Fruit fly (Drosophila melanogaster): Measurements from ENCODE around the gene betaggt-I.

Gene betaggt-I

DNA sequence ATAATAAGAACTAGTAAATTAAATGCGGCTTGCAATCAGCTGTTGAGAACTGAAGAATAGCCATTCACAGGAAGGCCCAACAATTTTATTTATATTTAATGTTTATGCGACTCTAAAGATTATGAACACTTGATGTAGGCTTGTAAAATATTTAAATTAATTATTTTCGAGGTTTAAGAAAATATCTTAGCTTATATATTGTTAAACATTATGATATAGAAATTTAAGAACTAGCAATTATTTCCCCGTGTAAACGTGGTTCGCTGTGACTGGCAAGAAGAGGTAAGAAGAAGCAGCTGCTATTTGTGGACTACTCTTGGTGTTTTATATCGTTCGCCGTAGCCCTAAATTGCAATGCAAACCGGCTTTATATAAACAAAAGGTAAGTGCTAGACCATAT is at the start of gene betaggt-I, which contains the start of gene mRpL24 (continued):
- TF ChIP-seq Dref (GFP tag; IDR thresholded peaks at IDR 0.05) (peak; percentile 40), CG30020 (tag; optimal IDR thresholded peaks at IDR 0.05) (peak; percentile 85), sens-2 (GFP tag; IDR thresholded peaks at IDR 0.05) (peak; percentile 95), Atf6 (GFP tag; IDR thresholded peaks at IDR 0.05) (peak; percentile 96), gfzf (GFP tag; optimal IDR thresholded peaks at IDR 0.05) (no peak), shn (GFP tag; optimal IDR thresholded peaks at IDR 0.05) (peak; percentile 61), mirr (GFP tag; optimal IDR thresholded peaks at IDR 0.05) (peak; percentile 72), Xbp1 (GFP tag; optimal IDR thresholded peaks at IDR 0.05) (peak; percentile 97), CG12071 (GFP tag; optimal IDR thresholded peaks at IDR 0.05) (peak; percentile 78), toy (GFP tag; IDR thresholded peaks at IDR 0.05) (peak; percentile 88), abd-A (tag; optimal IDR thresholded peaks at IDR 0.05) (no peak), Mrtf (GFP tag; IDR thresholded peaks at IDR 0.05) (peak; percentile 91), bigmax (GFP tag; optimal IDR thresholded peaks at IDR 0.05) (no peak), CG3407 (GFP tag; optimal IDR thresholded peaks at IDR 0.05) (peak; percentile 92), CG16863 (GFP tag; optimal IDR thresholded peaks at IDR 0.05) (peak; percentile 80), cwo (GFP tag; optimal IDR thresholded peaks at IDR 0.05) (peak; percentile 89), CG17568 (GFP tag; optimal IDR thresholded peaks at IDR 0.05) (no peak), repo (GFP tag; optimal IDR thresholded peaks at IDR 0.05) (peak; percentile 12), CG9215 (GFP tag; IDR thresholded peaks at IDR 0.05) (peak; percentile 93), trem (tag; optimal IDR thresholded peaks at IDR 0.05) (peak; percentile 95), CG7556 (GFP tag; optimal IDR thresholded peaks at IDR 0.05) (peak; percentile 94), sens (GFP tag) (peak; percentile 97), CG12236 (GFP tag; optimal IDR thresholded peaks at IDR 0.05) (peak; percentile 50), inv (GFP tag; IDR thresholded peaks at IDR 0.05; ENCODE audit: partially characterized antibody) (no peak), CG42726 (GFP tag; IDR thresholded peaks at IDR 0.05; ENCODE audit: partially characterized antibody) (no peak), Awh (GFP tag; IDR thresholded peaks at IDR 0.05) (peak; percentile 98), hth (optimal IDR thresholded peaks at IDR 0.05) (no peak), CG12299 (tag; optimal IDR thresholded peaks at IDR 0.05) (peak; percentile 96), Sin3A (optimal IDR thresholded peaks at IDR 0.05) (peak; percentile 1), CG4617 (GFP tag; optimal IDR thresholded peaks at IDR 0.05; ENCODE audit: borderline replicate concordance) (peak; percentile 97), Antp (GFP tag; optimal IDR thresholded peaks at IDR 0.05) (peak; percentile 47), CG17912 (GFP tag; optimal IDR thresholded peaks at IDR 0.05) (peak; percentile 90), Nf-YB (GFP tag; optimal IDR thresholded peaks at IDR 0.05) (peak; percentile 86), CTCF (GFP tag; optimal IDR thresholded peaks at IDR 0.05) (no peak), Opbp (GFP tag; IDR thresholded peaks at IDR 0.05; ENCODE audit: partially characterized antibody) (no peak), CG8478 (optimal IDR thresholded peaks at IDR 0.05) (no peak), D (optimal IDR thresholded peaks at IDR 0.05) (no peak), D (GFP tag; optimal IDR thresholded peaks at IDR 0.05) (peak; percentile 90), btn (GFP tag; optimal IDR thresholded peaks at IDR 0.05) (no peak), CG11247 (GFP tag; IDR thresholded peaks at IDR 0.05) (peak; percentile 93), CG6683 (GFP tag; optimal IDR thresholded peaks at IDR 0.05) (peak; percentile 90), Oaz (GFP tag; IDR thresholded peaks at IDR 0.05) (peak; percentile 95), CG31441 (GFP tag; IDR thresholded peaks at IDR 0.05) (peak; percentile 97), CG10543 (GFP tag; optimal IDR thresholded peaks at IDR 0.05) (peak; percentile 94), pho (GFP tag; optimal IDR thresholded peaks at IDR 0.05) (peak; percentile 89), Myb (GFP tag; optimal IDR thresholded peaks at IDR 0.05) (peak; percentile 50), CG6272 (GFP tag; IDR thresholded peaks at IDR 0.05) (peak; percentile 92), so (GFP tag; IDR thresholded peaks at IDR 0.05) (peak; percentile 94), MBD-R2 (GFP tag; IDR thresholded peaks at IDR 0.05) (peak; percentile 99), NFAT (GFP tag; IDR thresholded peaks at IDR 0.05) (peak; percentile 96), CG12391 (tag; optimal IDR thresholded peaks at IDR 0.05) (peak; percentile 99), p53 (GFP tag; optimal IDR thresholded peaks at IDR 0.05) (no peak), Lhr (GFP tag; optimal IDR thresholded peaks at IDR 0.05) (peak; percentile 77)

All from whole organism, embryonic.